Fruit fly (Drosophila melanogaster): Measurements from ENCODE around the gene CG6171.

CG6171 gene

DNA sequence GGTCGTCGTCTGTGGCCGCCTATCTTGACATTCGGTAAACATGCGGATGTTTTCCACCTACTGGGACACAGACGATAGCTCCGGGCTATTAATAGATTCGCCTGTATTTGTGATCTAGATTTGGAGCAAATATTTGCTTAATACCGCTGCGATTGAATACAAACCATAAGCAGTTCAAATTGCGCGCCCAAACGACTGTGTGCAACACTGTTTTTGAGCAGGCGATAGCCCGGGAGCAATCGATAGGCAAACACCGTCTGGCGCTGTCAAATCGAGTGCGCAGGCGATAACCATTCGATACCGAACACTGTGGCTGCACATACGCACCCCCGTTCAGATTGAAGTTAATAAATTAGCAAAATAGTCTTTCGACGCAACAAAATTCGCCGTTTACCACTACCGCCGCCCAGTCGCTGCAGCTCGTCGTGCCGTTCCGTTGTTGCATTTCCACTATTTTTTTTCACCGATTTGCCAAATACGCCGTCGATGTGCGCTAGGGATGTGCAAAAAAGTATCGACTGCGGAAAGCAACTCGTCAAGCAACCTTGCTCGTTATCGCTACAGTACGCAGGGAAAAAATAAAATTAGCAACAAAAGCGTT is 44.6 kb upstream of the CG6171 start, which contains the start of gene Atx2 (continued):
- TF ChIP-seq CG31388 (GFP tag; optimal IDR thresholded peaks at IDR 0.05), result no peak
- peak; percentile 97 for TF ChIP-seq CG14860 (GFP tag; IDR thresholded peaks at IDR 0.05; ENCODE audit: partially characterized antibody)
- TF ChIP-seq B-H1 (GFP tag; IDR thresholded peaks at IDR 0.05), result no peak
- peak; percentile 17 for TF ChIP-seq tx (GFP tag; optimal IDR thresholded peaks at IDR 0.05)
- TF ChIP-seq ind (GFP tag; optimal IDR thresholded peaks at IDR 0.05), result no peak
- peak; percentile 76 for TF ChIP-seq CG1603 (tag; optimal IDR thresholded peaks at IDR 0.05)
- peak; percentile 85 for TF ChIP-seq Med (GFP tag)
- no peak for TF ChIP-seq Neu2 (GFP tag; optimal IDR thresholded peaks at IDR 0.05; ENCODE audit: borderline replicate concordance)
- no peak for TF ChIP-seq tio (GFP tag; optimal IDR thresholded peaks at IDR 0.05)
- peak; percentile 89 for TF ChIP-seq Ets65A (GFP tag)
- TF ChIP-seq CG7372 (GFP tag; IDR thresholded peaks at IDR 0.05), result no peak
- no peak for TF ChIP-seq h (optimal IDR thresholded peaks at IDR 0.05)
- no peak for TF ChIP-seq CG7556 (GFP tag; optimal IDR thresholded peaks at IDR 0.05)
- no peak for TF ChIP-seq HLHmδ (GFP tag; optimal IDR thresholded peaks at IDR 0.05)
- no peak for TF ChIP-seq NC2α (GFP tag; optimal IDR thresholded peaks at IDR 0.05)
- no peak for TF ChIP-seq D (optimal IDR thresholded peaks at IDR 0.05)
- no peak for TF ChIP-seq D (GFP tag; optimal IDR thresholded peaks at IDR 0.05)
- TF ChIP-seq CG3163 (GFP tag; optimal IDR thresholded peaks at IDR 0.05), result peak; percentile 58
- no peak for TF ChIP-seq tgo (GFP tag; IDR thresholded peaks at IDR 0.05)
- TF ChIP-seq Atf6 (GFP tag; IDR thresholded peaks at IDR 0.05), result peak; percentile 29; the same call in 1 of the 2 replicates
- no peak for TF ChIP-seq CG6254 (GFP tag; optimal IDR thresholded peaks at IDR 0.05)
- no peak for TF ChIP-seq CG14050 (GFP tag; IDR thresholded peaks at IDR 0.05)
- TF ChIP-seq bowl (GFP tag; IDR thresholded peaks at IDR 0.05), result no peak
- peak; percentile 24 for TF ChIP-seq CG2202 (tag; optimal IDR thresholded peaks at IDR 0.05)
- TF ChIP-seq Dip2 (GFP tag; IDR thresholded peaks at IDR 0.05), result no peak
- peak; percentile 48 for TF ChIP-seq zen (tag; optimal IDR thresholded peaks at IDR 0.05)
- peak; percentile 14 for TF ChIP-seq CG8388 (GFP tag; optimal IDR thresholded peaks at IDR 0.05)
- no peak for TF ChIP-seq cg (GFP tag; optimal IDR thresholded peaks at IDR 0.05)
- no peak for TF ChIP-seq Dfd (GFP tag; optimal IDR thresholded peaks at IDR 0.05)
- TF ChIP-seq pan (optimal IDR thresholded peaks at IDR 0.05), result no peak
- peak in 1 of 2 experiments; percentile 7 for TF ChIP-seq pan (GFP tag; optimal IDR thresholded peaks at IDR 0.05 in 1 of 2, IDR thresholded peaks at IDR 0.05 in 1 of 2)
- TF ChIP-seq lov (optimal IDR thresholded peaks at IDR 0.05), result no peak
- peak; percentile 71; the same call in 1 of the 3 replicates for TF ChIP-seq lov (GFP tag; IDR thresholded peaks at IDR 0.05)
- TF ChIP-seq CG10321 (GFP tag; IDR thresholded peaks at IDR 0.05), result no peak
- peak; percentile 44 for TF ChIP-seq H2.0 (GFP tag; IDR thresholded peaks at IDR 0.05)
- peak; percentile 73 for TF ChIP-seq YL-1 (GFP tag; optimal IDR thresholded peaks at IDR 0.05)
- no peak for TF ChIP-seq dan (GFP tag; IDR thresholded peaks at IDR 0.05)
- TF ChIP-seq CG6689 (GFP tag; IDR thresholded peaks at IDR 0.05), result no peak
- no peak for TF ChIP-seq sens-2 (GFP tag; IDR thresholded peaks at IDR 0.05)
- 0 out of 2 replicates have a peak, but pooled peaks have one; percentile 21 for TF ChIP-seq ara (GFP tag; IDR thresholded peaks at IDR 0.05)
- no peak for TF ChIP-seq sc (optimal IDR thresholded peaks at IDR 0.05)
- TF ChIP-seq sc (GFP tag; optimal IDR thresholded peaks at IDR 0.05), result no peak
- TF ChIP-seq CG17385 (GFP tag; optimal IDR thresholded peaks at IDR 0.05), result no peak
- no peak for TF ChIP-seq run (tag; optimal IDR thresholded peaks at IDR 0.05)
- TF ChIP-seq Myb (GFP tag; optimal IDR thresholded peaks at IDR 0.05), result peak; percentile 40
- TF ChIP-seq Drgx (GFP tag; IDR thresholded peaks at IDR 0.05), result no peak
- TF ChIP-seq stwl (tag; optimal IDR thresholded peaks at IDR 0.05), result peak; percentile 89
- peak; percentile 47; the same call in 1 of the 2 replicates for TF ChIP-seq ssp (GFP tag; IDR thresholded peaks at IDR 0.05)
- peak; percentile 83 for TF ChIP-seq Doc3 (GFP tag; IDR thresholded peaks at IDR 0.05; ENCODE audit: partially characterized antibody)
- TF ChIP-seq CG31224 (GFP tag; IDR thresholded peaks at IDR 0.05), result no peak
- peak in 1 of 2 experiments; percentile 39 for TF ChIP-seq crp (GFP tag; optimal IDR thresholded peaks at IDR 0.05)
- peak; percentile 90 for TF ChIP-seq pzg (GFP tag; optimal IDR thresholded peaks at IDR 0.05)

All from whole organism, embryonic.